Fruit fly (Drosophila melanogaster): Measurements from ENCODE around the gene Tsp74F.

Gene Tsp74F

DNA sequence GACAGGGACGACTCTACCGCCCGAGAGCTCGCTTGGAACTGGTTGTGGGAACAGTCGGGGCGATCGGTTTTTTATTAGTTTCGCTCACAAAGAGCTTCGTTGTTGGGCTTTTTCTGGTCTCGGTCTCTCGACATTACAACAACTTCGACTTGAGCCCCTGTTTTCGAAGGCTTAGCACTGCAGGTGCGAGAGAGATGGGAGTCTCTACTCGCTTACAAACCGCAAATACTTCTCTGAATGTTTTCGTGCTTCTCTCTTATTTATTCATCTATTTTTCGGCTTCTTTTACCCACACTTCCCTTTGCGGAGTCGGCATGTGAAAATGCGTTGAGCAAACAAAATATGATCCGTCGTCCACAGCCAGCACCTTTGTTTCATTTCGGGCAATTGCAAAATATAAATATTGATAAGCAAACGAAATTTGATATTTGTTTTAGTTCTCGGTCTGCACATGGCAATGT is at the start of gene Tsp74F:
Gene Tsp74F, minus strand, starts transcription at position 48 of the 461 bp plus-strand sequence.
- TF ChIP-seq CG17801 (GFP tag; optimal IDR thresholded peaks at IDR 0.05; ENCODE audit: partially characterized antibody): no peak

dm6 chr3L:17945422-17945821 is 49.8 kb upstream of the Tsp74F start:
- TF ChIP-seq CG17801 (GFP tag; optimal IDR thresholded peaks at IDR 0.05; ENCODE audit: partially characterized antibody): no peak

DNA sequence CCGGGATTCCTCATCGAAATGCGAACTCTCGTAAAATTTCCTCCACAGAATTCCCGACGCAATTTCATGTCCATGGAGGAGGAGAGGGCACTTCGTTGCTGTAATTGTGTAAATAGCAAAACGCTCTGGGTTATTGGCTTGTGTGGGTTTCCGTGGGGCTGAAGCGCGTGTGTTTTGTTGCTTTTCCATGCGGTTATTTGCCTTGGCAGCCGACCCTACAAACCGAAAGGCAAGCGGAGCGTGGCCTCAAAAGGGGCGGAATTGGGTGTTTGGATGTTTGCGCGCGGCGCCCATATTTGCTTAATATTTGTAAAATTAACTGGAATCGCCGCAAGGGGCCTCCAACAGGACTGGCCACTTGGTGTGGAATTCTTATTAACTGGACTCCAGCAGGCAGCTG is 49.0 kb upstream of the Tsp74F start:
- no peak for TF ChIP-seq CG17801 (GFP tag; optimal IDR thresholded peaks at IDR 0.05; ENCODE audit: partially characterized antibody)

- no peak for TF ChIP-seq CG17801 (GFP tag; optimal IDR thresholded peaks at IDR 0.05; ENCODE audit: partially characterized antibody)
Measured at dm6 chr3L:17942449-17942848, 46.8 kb upstream of the Tsp74F start.

DNA sequence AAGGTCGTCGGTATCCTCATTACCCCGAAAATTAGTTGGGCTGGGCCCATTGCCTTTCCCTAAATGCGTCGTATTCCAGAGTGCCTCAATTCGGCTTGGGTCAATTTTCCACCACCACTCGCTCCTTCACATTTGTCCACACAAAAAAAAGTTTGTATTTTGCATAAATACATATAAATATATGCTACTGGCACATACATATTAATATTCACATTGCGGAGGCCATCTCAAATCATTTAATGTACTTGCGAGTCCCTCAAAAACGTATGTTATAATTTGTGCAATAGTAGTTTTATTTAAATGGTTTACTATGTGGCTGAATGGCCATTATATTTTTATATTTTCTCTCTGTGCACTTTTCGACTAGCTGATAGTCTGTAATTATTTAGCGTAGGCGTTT is 45.9 kb upstream of the Tsp74F start:
- TF ChIP-seq CG17801 (GFP tag; optimal IDR thresholded peaks at IDR 0.05; ENCODE audit: partially characterized antibody): no peak

dm6 chr3L:17940988-17941387 is 45.3 kb upstream of the Tsp74F start:
- TF ChIP-seq CG17801 (GFP tag; optimal IDR thresholded peaks at IDR 0.05; ENCODE audit: partially characterized antibody): no peak

- no peak for TF ChIP-seq CG17801 (GFP tag; optimal IDR thresholded peaks at IDR 0.05; ENCODE audit: partially characterized antibody)
Measured at dm6 chr3L:17939649-17940048, 44.0 kb upstream of the Tsp74F start.

dm6 chr3L:17938622-17939021 is 43.0 kb upstream of the Tsp74F start:
- TF ChIP-seq CG17801 (GFP tag; optimal IDR thresholded peaks at IDR 0.05; ENCODE audit: partially characterized antibody): no peak

dm6 chr3L:17937315-17937714 is 41.7 kb upstream of the Tsp74F start:
- TF ChIP-seq CG17801 (GFP tag; optimal IDR thresholded peaks at IDR 0.05; ENCODE audit: partially characterized antibody): no peak

- TF ChIP-seq CG17801 (GFP tag; optimal IDR thresholded peaks at IDR 0.05; ENCODE audit: partially characterized antibody): no peak
Measured at dm6 chr3L:17935032-17935431, 39.4 kb upstream of the Tsp74F start.

dm6 chr3L:17933788-17934318 is 38.2 kb upstream of the Tsp74F start:
- no peak for TF ChIP-seq CG17801 (GFP tag; optimal IDR thresholded peaks at IDR 0.05; ENCODE audit: partially characterized antibody)

DNA sequence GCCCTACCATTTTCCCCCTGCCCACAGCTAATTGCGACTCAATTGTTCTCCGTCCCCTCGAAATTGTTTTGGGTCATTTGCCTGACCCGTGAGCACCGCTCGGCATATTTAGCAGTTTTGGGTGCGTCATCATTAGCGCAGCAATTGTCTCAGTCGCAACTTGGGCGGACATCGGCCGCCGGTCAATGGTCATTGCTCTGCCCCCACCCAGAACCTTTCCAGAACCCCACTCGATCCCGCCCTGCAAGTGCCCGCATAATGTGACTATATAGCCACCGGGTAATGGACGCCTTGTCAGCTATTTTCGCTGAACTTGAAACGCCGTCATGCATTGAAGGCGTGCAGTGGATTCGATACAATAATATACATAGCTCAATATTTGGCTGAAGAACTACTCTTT is 37.4 kb upstream of the Tsp74F start:
- TF ChIP-seq CG17801 (GFP tag; optimal IDR thresholded peaks at IDR 0.05; ENCODE audit: partially characterized antibody): peak; percentile 13

DNA sequence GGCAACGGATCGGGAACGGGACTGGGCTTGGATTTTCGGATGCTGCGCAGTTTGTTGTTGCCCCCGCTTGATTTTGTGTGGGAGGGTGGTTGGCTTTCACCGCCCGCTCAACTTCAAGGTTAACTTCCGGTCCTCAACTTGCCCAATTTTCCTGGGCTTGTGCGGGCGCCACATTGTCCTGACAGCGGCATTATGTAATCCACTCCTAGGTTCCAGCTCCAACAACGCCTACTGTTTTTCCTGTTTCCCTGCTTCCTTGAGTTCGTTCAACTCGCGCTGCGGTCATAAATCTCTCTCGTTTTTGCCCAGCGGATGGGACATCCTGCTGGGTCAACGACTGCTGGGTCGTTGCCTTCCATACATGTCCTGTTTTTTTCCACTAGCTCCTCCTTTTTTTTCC is 36.2 kb upstream of the Tsp74F start:
- TF ChIP-seq CG17801 (GFP tag; optimal IDR thresholded peaks at IDR 0.05; ENCODE audit: partially characterized antibody): no peak

DNA sequence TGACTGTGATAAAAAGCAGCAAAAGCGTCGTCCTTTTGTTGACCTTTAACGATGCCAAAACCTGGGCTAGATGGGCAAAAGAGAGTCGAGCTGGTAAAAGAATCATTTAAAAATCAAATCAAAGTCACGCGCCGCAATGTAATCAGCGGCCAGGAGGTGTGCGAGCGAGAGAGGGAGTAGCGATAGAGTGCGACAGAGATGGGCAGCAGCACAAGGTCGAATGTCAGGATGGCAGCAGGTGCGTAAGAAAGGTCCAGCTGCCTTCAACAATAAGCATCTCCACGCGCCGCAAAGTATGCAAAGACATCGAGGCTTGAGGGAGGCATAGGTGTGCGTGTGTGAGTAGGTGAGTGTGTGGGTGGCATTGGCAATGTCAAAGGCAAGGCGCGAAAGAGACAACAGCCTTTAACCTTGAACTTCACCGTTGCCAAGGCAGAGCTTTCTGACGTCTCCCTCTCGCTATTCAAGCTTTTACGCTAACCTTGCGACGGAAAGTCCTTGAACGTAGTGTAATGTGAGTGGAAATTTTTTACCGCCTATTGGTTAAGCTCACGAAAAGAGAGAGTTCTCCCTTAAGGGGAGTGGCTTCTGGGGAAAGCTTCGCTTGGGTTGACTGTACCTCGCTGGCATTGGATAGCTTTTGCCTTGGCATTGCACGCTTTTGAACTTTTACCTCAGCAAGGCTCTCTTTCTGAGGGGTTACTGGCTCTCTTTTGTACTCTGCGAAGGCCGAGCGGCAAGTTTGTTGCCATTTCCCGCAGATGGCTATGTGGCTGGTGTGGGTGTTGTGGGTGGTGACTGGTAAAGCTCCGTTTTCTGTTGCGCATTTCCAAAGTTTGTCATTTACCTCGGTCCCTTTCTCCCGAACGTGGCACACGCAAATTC is 34.3 kb upstream of the Tsp74F start:
- TF ChIP-seq CG17801 (GFP tag; optimal IDR thresholded peaks at IDR 0.05; ENCODE audit: partially characterized antibody): no peak

DNA sequence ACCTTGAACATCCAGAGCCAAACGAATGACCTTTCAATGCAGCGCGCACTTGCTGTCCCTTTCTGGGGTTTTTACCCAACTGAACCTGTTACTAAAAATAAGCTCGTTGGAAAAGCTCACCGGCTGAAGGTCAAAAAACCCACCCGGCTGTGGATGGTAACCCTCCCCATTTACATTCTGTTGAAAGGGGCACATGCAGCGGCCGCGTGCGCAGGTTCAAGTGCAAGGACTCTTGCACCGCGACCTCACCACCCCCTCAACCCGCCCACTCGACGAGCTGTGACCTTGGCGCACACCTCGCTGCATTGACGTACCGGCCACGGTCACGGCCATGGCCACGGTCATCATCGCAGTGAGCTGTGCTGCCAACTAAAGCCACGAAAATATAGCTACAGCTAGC is 32.4 kb upstream of the Tsp74F start:
- TF ChIP-seq CG17801 (GFP tag; optimal IDR thresholded peaks at IDR 0.05; ENCODE audit: partially characterized antibody): no peak

DNA sequence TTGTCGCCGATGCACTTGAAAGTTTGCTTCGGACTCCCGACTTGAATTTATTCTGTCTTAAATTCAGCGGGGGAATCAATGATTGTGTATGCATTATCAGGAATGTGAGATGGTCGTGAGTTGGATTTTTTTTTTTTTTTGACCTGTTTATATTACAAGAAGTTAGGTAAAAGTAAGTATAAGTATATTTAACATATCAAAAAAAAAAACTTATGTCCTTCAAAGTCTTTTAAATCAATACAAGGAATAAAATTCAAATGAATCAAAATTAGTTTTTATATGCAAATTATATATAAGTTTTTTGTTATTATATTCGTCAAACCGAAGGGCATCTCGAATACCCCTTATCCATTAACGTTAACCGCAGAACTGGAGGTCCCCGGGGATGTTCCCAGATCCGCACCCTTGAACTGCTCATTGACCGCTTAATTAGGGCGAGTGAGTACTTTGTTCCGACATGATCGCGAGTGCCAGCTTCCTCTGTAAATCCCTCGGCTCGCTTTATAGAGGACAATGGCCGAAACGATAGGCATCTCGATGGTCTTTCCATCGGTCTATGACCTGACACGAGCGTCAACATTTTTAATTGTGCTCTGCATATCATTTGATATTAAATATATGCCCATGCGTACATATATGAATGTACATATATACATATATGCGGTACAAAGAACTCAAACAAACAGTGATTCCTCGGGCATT is 31.1 kb upstream of the Tsp74F start:
- TF ChIP-seq CG17801 (GFP tag; optimal IDR thresholded peaks at IDR 0.05; ENCODE audit: partially characterized antibody): no peak

Measured in ovary, adult (tissue).